Worm (Caenorhabditis elegans): Measurements from ENCODE around the gene srbc-32.

The srbc-32 gene

DNA sequence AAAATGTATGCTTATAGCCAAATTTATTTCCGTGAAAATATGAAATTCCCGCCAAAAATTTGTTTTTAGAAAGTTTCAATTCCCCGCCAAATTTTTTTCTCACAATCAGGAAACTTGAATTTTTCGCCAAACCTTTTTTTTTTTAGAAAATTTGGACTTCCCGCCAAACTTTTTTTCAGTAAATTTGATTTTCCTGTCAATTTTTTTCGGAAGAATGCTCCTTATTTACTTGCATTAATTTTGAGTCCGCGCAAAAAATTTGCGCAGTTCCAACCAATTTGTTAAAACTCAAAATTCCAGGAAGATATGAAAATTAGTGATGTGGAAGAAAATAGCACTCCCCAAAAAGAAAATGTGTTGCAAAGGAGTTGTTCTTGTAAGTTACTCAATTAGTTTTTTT is 26.8 kb downstream of the srbc-32 start, which contains the start of gene slc-28.2:
Gene slc-28.2 (plus strand): TSS at position 301 of the 400 bp plus-strand sequence.
- TF ChIP-seq flt-1 (GFP tag; IDR thresholded peaks at IDR 0.05) (no peak), ama-1 (optimal IDR thresholded peaks at IDR 0.05) (no peak), tbx-37 (GFP tag; conservative IDR thresholded peaks at IDR 0.05) (no peak), ceh-13 (GFP tag; optimal IDR thresholded peaks at IDR 0.05) (no peak), tbx-11 (GFP tag; IDR thresholded peaks at IDR 0.05) (no peak), F13C5.2 (tag; optimal IDR thresholded peaks at IDR 0.05) (no peak), pes-1 (GFP tag; IDR thresholded peaks at IDR 0.05) (no peak), B0310.2 (tag; optimal IDR thresholded peaks at IDR 0.05) (no peak)

DNA sequence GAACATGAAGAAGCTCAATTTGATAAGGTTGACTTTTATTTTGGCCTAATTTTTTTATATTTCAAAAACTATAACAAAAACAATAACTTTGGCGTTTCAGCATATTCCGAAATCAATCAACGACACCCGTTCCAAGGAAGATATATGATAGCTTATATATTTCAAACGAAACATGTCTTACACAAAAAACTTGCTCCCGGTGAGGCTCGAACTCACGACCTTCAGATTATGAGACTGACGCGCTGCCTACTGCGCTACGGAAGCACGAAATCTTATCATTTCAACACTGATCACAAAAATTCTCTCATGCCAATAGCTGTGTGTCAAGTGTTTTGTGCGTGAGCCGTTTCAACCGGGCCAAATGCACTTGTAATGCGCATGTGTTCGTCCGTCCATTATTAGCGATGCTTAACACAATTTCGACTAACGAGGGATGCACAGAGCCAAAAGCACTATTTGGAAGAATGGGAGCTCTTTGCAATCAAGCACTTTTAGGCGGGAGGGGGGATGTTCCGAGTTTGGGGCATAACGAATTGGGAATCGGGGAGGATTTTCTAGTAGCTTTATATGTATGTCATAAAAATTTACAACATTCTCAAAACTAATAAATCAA is 31.5 kb downstream of the srbc-32 start:
- no peak for TF ChIP-seq ama-1 (optimal IDR thresholded peaks at IDR 0.05)
- TF ChIP-seq F13C5.2 (tag; optimal IDR thresholded peaks at IDR 0.05) = no peak
- no peak for TF ChIP-seq tbx-11 (GFP tag; IDR thresholded peaks at IDR 0.05)
- TF ChIP-seq sea-1 (GFP tag; conservative IDR thresholded peaks at IDR 0.05) = no peak
- TF ChIP-seq tra-4 (tag; optimal IDR thresholded peaks at IDR 0.05) = peak; percentile 3

- TF ChIP-seq sea-1 (GFP tag; conservative IDR thresholded peaks at IDR 0.05) = no peak
These were observed 32.1 kb downstream of the srbc-32 start for ce11 chrV:3454620-3455019.

DNA sequence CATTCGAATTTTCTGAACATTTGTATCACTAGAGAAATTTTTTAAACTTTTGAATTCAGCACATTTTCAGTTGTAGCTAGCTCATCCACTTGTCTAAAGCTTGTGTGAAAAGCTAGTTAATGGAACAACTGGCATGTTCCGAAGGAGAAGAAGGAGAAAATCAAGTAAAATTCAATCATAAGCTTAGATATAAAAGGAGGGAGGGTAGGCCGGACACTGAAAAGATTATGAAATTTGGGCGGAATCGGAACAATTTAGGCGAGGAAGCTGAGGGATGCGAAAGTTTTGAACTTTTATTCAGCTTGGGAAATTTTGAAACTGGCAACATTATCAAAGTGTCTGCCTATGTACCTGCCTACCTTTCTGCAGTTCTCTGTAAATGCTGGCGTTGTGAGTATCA is 34.3 kb downstream of the srbc-32 start:
- TF ChIP-seq ceh-13 (GFP tag; optimal IDR thresholded peaks at IDR 0.05) = no peak

- no peak for TF ChIP-seq tra-4 (tag; optimal IDR thresholded peaks at IDR 0.05)
- no peak for TF ChIP-seq scrt-1 (GFP tag; IDR thresholded peaks at IDR 0.05)
- no peak for TF ChIP-seq sea-1 (GFP tag; conservative IDR thresholded peaks at IDR 0.05)
- TF ChIP-seq hmbx-1 (tag; optimal IDR thresholded peaks at IDR 0.05) = no peak
- TF ChIP-seq hmg-4 (GFP tag; optimal IDR thresholded peaks at IDR 0.05) = no peak
- TF ChIP-seq pes-1 (GFP tag; IDR thresholded peaks at IDR 0.05) = no peak
- no peak for TF ChIP-seq flt-1 (GFP tag; IDR thresholded peaks at IDR 0.05)
- TF ChIP-seq tbx-11 (GFP tag; IDR thresholded peaks at IDR 0.05) = no peak
These were observed 35.1 kb downstream of the srbc-32 start for ce11 chrV:3451646-3452045.

- no peak for TF ChIP-seq ceh-36 (tag; optimal IDR thresholded peaks at IDR 0.05)
- TF ChIP-seq ceh-13 (GFP tag; optimal IDR thresholded peaks at IDR 0.05) = no peak
- no peak for TF ChIP-seq aly-1 (tag; optimal IDR thresholded peaks at IDR 0.05)
- no peak for TF ChIP-seq hmbx-1 (tag; optimal IDR thresholded peaks at IDR 0.05)
- TF ChIP-seq B0310.2 (tag; optimal IDR thresholded peaks at IDR 0.05) = no peak
- TF ChIP-seq tbx-11 (GFP tag; IDR thresholded peaks at IDR 0.05) = no peak
- TF ChIP-seq hnd-1 (tag; optimal IDR thresholded peaks at IDR 0.05) = no peak
- no peak for TF ChIP-seq ets-7 (tag; optimal IDR thresholded peaks at IDR 0.05)
These were observed 36.4 kb downstream of the srbc-32 start for ce11 chrV:3450351-3450750.

- TF ChIP-seq aly-1 (tag; optimal IDR thresholded peaks at IDR 0.05) (no peak), ceh-36 (tag; optimal IDR thresholded peaks at IDR 0.05) (peak; percentile 70)
These were observed 36.9 kb downstream of the srbc-32 start for ce11 chrV:3449810-3450209.

DNA sequence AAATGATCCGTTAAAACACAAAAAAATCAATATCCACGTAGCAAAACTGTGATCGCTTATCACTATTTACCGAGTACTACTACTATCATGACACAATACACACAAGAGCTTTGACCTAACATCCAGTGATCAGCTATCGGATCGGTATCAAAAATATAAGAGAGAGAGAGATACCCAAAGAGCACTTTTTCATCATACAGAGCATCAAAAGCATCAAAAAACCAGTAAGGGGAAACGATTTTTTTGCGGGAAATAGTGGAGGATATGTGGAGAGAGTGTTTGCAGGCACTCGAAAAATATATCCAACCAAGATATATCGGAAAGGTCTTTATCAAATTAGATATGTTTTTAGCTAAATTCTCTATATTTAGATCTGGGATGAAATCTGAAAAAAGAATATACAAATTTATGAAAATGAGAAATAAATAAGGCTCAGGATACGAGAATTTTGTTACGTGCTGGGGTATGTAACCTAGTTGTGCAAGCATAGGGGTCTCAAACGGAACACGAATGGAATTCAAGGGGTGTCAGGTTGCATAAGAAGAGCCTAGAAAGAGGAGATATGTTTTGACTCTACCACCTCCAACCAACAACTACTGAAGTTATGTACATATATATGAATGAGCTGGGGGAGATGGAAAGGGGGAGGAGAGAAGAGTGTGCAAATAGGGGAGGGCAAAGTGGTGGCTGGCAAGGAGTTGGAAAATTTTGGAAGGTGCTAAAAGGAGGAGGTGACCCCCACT is 41.5 kb downstream of the srbc-32 start:
- TF ChIP-seq ama-1 (optimal IDR thresholded peaks at IDR 0.05) (no peak), hmg-4 (GFP tag; optimal IDR thresholded peaks at IDR 0.05) (peak; percentile 21)

ce11 chrV:3444777-3445089 is 42.0 kb downstream of the srbc-32 start, which contains the start of gene cfz-2:
TSS of gene cfz-2 (minus strand) at chrV:3444877.
- TF ChIP-seq tbx-37 (GFP tag; conservative IDR thresholded peaks at IDR 0.05) (no peak), aly-1 (tag; optimal IDR thresholded peaks at IDR 0.05) (no peak), B0310.2 (tag; optimal IDR thresholded peaks at IDR 0.05) (no peak), scrt-1 (GFP tag; IDR thresholded peaks at IDR 0.05) (no peak), flt-1 (GFP tag; IDR thresholded peaks at IDR 0.05) (no peak), ceh-13 (GFP tag; optimal IDR thresholded peaks at IDR 0.05) (no peak)

ce11 chrV:3442609-3443008 is 44.1 kb downstream of the srbc-32 start:
- TF ChIP-seq tbx-11 (GFP tag; IDR thresholded peaks at IDR 0.05) = no peak
- no peak for TF ChIP-seq tra-4 (tag; optimal IDR thresholded peaks at IDR 0.05)
- no peak for TF ChIP-seq scrt-1 (GFP tag; IDR thresholded peaks at IDR 0.05)
- TF ChIP-seq ets-7 (tag; optimal IDR thresholded peaks at IDR 0.05) = no peak
- TF ChIP-seq ceh-13 (GFP tag; optimal IDR thresholded peaks at IDR 0.05) = no peak
- TF ChIP-seq ceh-36 (tag; optimal IDR thresholded peaks at IDR 0.05) = no peak
- no peak for TF ChIP-seq ama-1 (optimal IDR thresholded peaks at IDR 0.05)
- TF ChIP-seq pes-1 (GFP tag; IDR thresholded peaks at IDR 0.05) = no peak
- no peak for TF ChIP-seq sea-1 (GFP tag; conservative IDR thresholded peaks at IDR 0.05)
- no peak for TF ChIP-seq F13C5.2 (tag; optimal IDR thresholded peaks at IDR 0.05)
- TF ChIP-seq flt-1 (GFP tag; IDR thresholded peaks at IDR 0.05) = no peak
- TF ChIP-seq B0310.2 (tag; optimal IDR thresholded peaks at IDR 0.05) = no peak
- no peak for TF ChIP-seq hmbx-1 (tag; optimal IDR thresholded peaks at IDR 0.05)
- TF ChIP-seq tbx-37 (GFP tag; conservative IDR thresholded peaks at IDR 0.05) = no peak
- no peak for TF ChIP-seq hnd-1 (tag; optimal IDR thresholded peaks at IDR 0.05)

Data from whole organism, early embryonic.